Worm (Caenorhabditis elegans): ENCODE measurements around the gene fpn-1.2.

DNA sequence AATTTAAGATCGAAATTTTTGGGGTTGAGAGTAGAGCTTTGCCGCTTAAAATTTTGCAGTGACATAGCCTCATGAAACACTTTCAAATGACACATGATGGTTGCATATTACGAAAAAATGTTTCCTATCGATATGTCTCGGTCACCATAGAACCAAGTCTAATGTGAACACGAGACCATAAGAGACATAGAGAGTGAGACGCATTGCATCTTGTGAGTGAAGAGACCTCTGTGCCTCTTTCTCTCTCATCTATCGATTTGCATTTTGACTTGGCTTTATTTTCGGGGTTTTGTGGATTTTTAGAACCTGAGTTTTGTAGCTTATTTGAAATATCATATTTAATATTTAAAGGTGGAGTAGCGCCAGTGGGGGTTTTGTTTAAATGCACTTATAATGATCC, 2.5 kb upstream of the fpn-1.2 start:
- TF ChIP-seq ztf-4 (tag; optimal IDR thresholded peaks at IDR 0.05) (no peak), F13H6.1 (tag; optimal IDR thresholded peaks at IDR 0.05) (no peak), nhr-25 (tag; optimal IDR thresholded peaks at IDR 0.05) (no peak), nhr-10 (tag; optimal IDR thresholded peaks at IDR 0.05) (no peak), skn-1 (tag; optimal IDR thresholded peaks at IDR 0.05) (peak; percentile 0), lin-39 (tag; optimal IDR thresholded peaks at IDR 0.05) (no peak)
